Fruit fly (Drosophila melanogaster): ENCODE results near the gene bif.

The bif gene

dm6 chrX:11685918-11686640 is 7.3 kb downstream of the bif start (continued):
- TF ChIP-seq Mrtf (GFP tag; IDR thresholded peaks at IDR 0.05): no peak
- no peak for TF ChIP-seq Tbp (GFP tag; optimal IDR thresholded peaks at IDR 0.05)
- no peak for TF ChIP-seq Neu2 (GFP tag; optimal IDR thresholded peaks at IDR 0.05; ENCODE audit: borderline replicate concordance)
- TF ChIP-seq tgo (GFP tag; IDR thresholded peaks at IDR 0.05): no peak
- TF ChIP-seq Fer2 (tag; optimal IDR thresholded peaks at IDR 0.05): no peak
- TF ChIP-seq CG9215 (GFP tag; IDR thresholded peaks at IDR 0.05): no peak
- TF ChIP-seq CG7357 (GFP tag; IDR thresholded peaks at IDR 0.05): no peak
- TF ChIP-seq CG2202 (tag; optimal IDR thresholded peaks at IDR 0.05): no peak
- TF ChIP-seq CG16815 (GFP tag; optimal IDR thresholded peaks at IDR 0.05): no peak
- no peak for TF ChIP-seq shn (GFP tag; optimal IDR thresholded peaks at IDR 0.05)
- no peak for TF ChIP-seq CG11085 (GFP tag; IDR thresholded peaks at IDR 0.05)
- no peak for TF ChIP-seq Myb (GFP tag; optimal IDR thresholded peaks at IDR 0.05)
- TF ChIP-seq Bteb2 (GFP tag; optimal IDR thresholded peaks at IDR 0.05): peak; percentile 16
- TF ChIP-seq CG12391 (tag; optimal IDR thresholded peaks at IDR 0.05): no peak
- peak; percentile 15; the same call in 1 of the 3 replicates for TF ChIP-seq Doc3 (GFP tag; IDR thresholded peaks at IDR 0.05; ENCODE audit: partially characterized antibody)
- TF ChIP-seq CG1792 (GFP tag; optimal IDR thresholded peaks at IDR 0.05): no peak
- TF ChIP-seq CG4820 (GFP tag; optimal IDR thresholded peaks at IDR 0.05): no peak
- TF ChIP-seq Usf (GFP tag; optimal IDR thresholded peaks at IDR 0.05): no peak
- TF ChIP-seq E2f2 (GFP tag; IDR thresholded peaks at IDR 0.05): no peak; the same call in 1 of the 2 replicates
- TF ChIP-seq disco-r (GFP tag; optimal IDR thresholded peaks at IDR 0.05): peak; percentile 22
- TF ChIP-seq CG1233 (GFP tag; optimal IDR thresholded peaks at IDR 0.05): no peak
- TF ChIP-seq bab2 (GFP tag; optimal IDR thresholded peaks at IDR 0.05): no peak
- no peak for TF ChIP-seq Lhr (GFP tag; optimal IDR thresholded peaks at IDR 0.05)
- peak; percentile 28 for TF ChIP-seq CG7556 (GFP tag; optimal IDR thresholded peaks at IDR 0.05)
- TF ChIP-seq fu2 (GFP tag; optimal IDR thresholded peaks at IDR 0.05): no peak
- TF ChIP-seq CG8359 (GFP tag; optimal IDR thresholded peaks at IDR 0.05; ENCODE audit: borderline replicate concordance): peak; percentile 17
- peak; percentile 53; the same call in 1 of the 3 replicates for TF ChIP-seq Dbx (GFP tag; IDR thresholded peaks at IDR 0.05)
- TF ChIP-seq CG18476 (GFP tag; optimal IDR thresholded peaks at IDR 0.05): no peak
- no peak for TF ChIP-seq kay (GFP tag; optimal IDR thresholded peaks at IDR 0.05)
- no peak for TF ChIP-seq Six4 (GFP tag; optimal IDR thresholded peaks at IDR 0.05)
- TF ChIP-seq CG12744 (GFP tag; optimal IDR thresholded peaks at IDR 0.05): no peak
- no peak for TF ChIP-seq az2 (GFP tag; optimal IDR thresholded peaks at IDR 0.05)
- TF ChIP-seq dan (GFP tag; IDR thresholded peaks at IDR 0.05): no peak
- no peak for TF ChIP-seq tll (GFP tag; optimal IDR thresholded peaks at IDR 0.05)
- no peak for TF ChIP-seq phol (tag; optimal IDR thresholded peaks at IDR 0.05)
- TF ChIP-seq mam (GFP tag; optimal IDR thresholded peaks at IDR 0.05): no peak

- TF ChIP-seq nom (GFP tag; optimal IDR thresholded peaks at IDR 0.05) (peak; percentile 48), crol (GFP tag; IDR thresholded peaks at IDR 0.05) (peak; percentile 77), amos (GFP tag; IDR thresholded peaks at IDR 0.05; ENCODE audit: partially characterized antibody) (no peak), Fer2 (tag; optimal IDR thresholded peaks at IDR 0.05) (no peak), kni (GFP tag; optimal IDR thresholded peaks at IDR 0.05) (peak; percentile 39), Hr78 (GFP tag; optimal IDR thresholded peaks at IDR 0.05) (peak in 1 of 2 experiments; percentile 44), so (GFP tag; IDR thresholded peaks at IDR 0.05) (no peak), Blimp-1 (GFP tag; optimal IDR thresholded peaks at IDR 0.05) (peak; percentile 53), Hey (tag; optimal IDR thresholded peaks at IDR 0.05) (no peak), hth (optimal IDR thresholded peaks at IDR 0.05) (no peak), twi (tag; optimal IDR thresholded peaks at IDR 0.05) (peak; percentile 52)
These were observed 7.9 kb downstream of the bif start for dm6 chrX:11686675-11687074.

Measured in whole organism, embryonic.